Worm (Caenorhabditis elegans): ENCODE data around the gene F15H10.9.

The F15H10.9 gene

DNA sequence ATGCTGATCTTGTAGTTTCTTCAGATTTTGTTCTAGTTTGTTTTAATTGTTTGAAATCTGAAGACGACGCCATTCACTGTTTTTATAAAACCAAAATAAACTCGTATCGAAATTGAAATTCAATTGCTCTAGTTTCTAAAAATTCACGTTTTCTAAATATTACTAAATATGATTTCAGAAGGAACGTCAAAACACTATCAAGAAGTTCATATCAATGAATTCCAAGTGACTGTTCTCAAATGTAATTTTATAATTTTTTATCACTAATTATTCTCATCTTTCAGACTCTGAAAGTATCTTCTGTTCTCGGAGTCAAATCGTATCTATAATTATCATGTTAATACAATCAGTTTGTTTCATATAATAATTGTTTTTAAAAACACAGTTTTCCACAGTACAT lies 26.2 kb upstream of the F15H10.9 start, which contains the start of gene snf-10:
Gene snf-10 (minus strand): TSS at position 101 of the 400 bp plus-strand sequence.
- TF ChIP-seq sem-4 (tag; optimal IDR thresholded peaks at IDR 0.05) = no peak
- TF ChIP-seq ceh-82 (tag; optimal IDR thresholded peaks at IDR 0.05) = no peak
- TF ChIP-seq ztf-4 (tag; optimal IDR thresholded peaks at IDR 0.05) = no peak
- TF ChIP-seq nhr-6 (tag; optimal IDR thresholded peaks at IDR 0.05) = no peak
- TF ChIP-seq Y55F3AM.14 (GFP tag; optimal IDR thresholded peaks at IDR 0.05) = no peak
- no peak for TF ChIP-seq elt-1 (tag; optimal IDR thresholded peaks at IDR 0.05)
- TF ChIP-seq nhr-11 (tag; optimal IDR thresholded peaks at IDR 0.05) = no peak
- no peak for TF ChIP-seq ama-1 (optimal IDR thresholded peaks at IDR 0.05)
- TF ChIP-seq ceh-16 (tag; optimal IDR thresholded peaks at IDR 0.05) = no peak
- no peak for TF ChIP-seq R02D3.7 (tag; optimal IDR thresholded peaks at IDR 0.05)
- TF ChIP-seq nhr-12 (tag; optimal IDR thresholded peaks at IDR 0.05) = no peak
- no peak for TF ChIP-seq lin-39 (tag; optimal IDR thresholded peaks at IDR 0.05)
- TF ChIP-seq crh-2 (tag; optimal IDR thresholded peaks at IDR 0.05) = no peak
- TF ChIP-seq zag-1 (tag; optimal IDR thresholded peaks at IDR 0.05) = no peak
- TF ChIP-seq sma-9 (GFP tag; optimal IDR thresholded peaks at IDR 0.05) = no peak
- TF ChIP-seq sma-9 (tag; optimal IDR thresholded peaks at IDR 0.05) = no peak
- no peak for TF ChIP-seq C34F6.9 (tag; optimal IDR thresholded peaks at IDR 0.05)
- no peak for TF ChIP-seq unc-62 (GFP tag; optimal IDR thresholded peaks at IDR 0.05)
- TF ChIP-seq alr-1 (tag; optimal IDR thresholded peaks at IDR 0.05) = no peak
- no peak for TF ChIP-seq aly-2 (tag; optimal IDR thresholded peaks at IDR 0.05)
- no peak for TF ChIP-seq mdl-1 (tag; optimal IDR thresholded peaks at IDR 0.05)

DNA sequence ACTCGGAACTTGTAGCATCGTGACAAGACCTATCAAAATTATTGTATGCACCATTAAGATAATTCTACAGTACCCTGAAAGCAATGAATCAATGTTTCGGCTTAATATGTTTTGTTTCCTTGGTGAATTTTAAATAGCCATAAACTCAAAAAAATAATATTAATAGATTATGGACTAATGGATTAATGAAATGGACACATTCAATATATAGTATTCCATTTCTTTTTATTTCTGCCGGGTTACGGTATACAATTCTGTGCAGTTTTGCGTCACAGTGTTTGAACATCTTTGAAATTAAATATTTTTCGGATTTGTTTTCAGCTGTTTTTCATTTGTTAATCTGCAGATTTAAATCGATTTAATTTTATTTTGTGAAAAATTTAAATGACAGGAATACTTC lies 22.1 kb upstream of the F15H10.9 start, which contains the start of gene set-22:
Gene set-22 (plus strand): TSS at position 301 of the 400 bp plus-strand sequence.
- TF ChIP-seq skn-1 (tag; optimal IDR thresholded peaks at IDR 0.05) = no peak
- no peak for TF ChIP-seq fos-1 (tag; optimal IDR thresholded peaks at IDR 0.05)

DNA sequence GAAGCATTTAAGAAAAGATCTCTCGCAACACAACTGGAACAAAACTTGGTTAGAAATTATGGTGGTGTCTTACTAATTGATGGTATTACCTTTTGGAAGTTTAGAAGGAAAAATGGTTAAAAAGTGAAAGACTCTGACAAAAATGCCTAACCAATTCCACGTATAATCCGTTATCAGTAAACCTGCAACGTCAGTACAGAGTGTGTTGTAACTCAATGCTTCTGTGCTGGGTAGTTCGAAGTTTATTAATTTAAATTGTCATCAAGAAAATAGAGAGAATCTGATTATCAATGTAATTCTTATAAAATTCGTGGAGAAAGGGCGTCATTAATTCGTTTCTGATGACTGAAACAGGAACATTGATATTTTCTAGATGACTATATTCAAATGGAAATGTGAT lies 20.7 kb upstream of the F15H10.9 start:
- no peak for TF ChIP-seq sem-4 (tag; optimal IDR thresholded peaks at IDR 0.05)
- TF ChIP-seq egl-27 (tag; optimal IDR thresholded peaks at IDR 0.05) = no peak
- no peak for TF ChIP-seq nhr-11 (tag; optimal IDR thresholded peaks at IDR 0.05)
- peak; percentile 18 for TF ChIP-seq sma-9 (GFP tag; optimal IDR thresholded peaks at IDR 0.05)
- no peak for TF ChIP-seq sma-9 (tag; optimal IDR thresholded peaks at IDR 0.05)
- peak; percentile 70 for TF ChIP-seq fos-1 (tag; optimal IDR thresholded peaks at IDR 0.05)
- TF ChIP-seq nhr-21 (tag; optimal IDR thresholded peaks at IDR 0.05) = no peak
- peak; percentile 42 for TF ChIP-seq crh-2 (tag; optimal IDR thresholded peaks at IDR 0.05)

DNA sequence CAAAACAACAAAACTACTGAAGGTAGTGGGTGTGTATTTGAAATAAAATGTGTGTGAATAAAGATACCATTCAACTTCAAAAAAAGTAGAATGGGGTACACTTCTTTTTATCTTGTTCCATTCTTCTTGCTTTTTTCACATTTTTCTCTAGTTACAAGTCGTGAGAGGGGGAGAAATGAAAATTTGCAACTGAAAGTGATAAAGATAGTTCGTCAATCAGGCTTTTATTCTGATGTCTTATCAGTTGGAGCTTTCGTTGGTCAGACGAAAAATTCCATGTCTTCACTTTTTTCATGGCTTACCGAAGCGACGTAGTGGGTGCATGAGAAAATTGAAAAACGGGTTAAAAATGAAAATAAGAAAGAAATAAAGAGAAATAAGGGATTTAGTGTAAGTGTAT lies 19.2 kb upstream of the F15H10.9 start, which contains the start of gene Y32F6A.4:
Gene Y32F6A.4 (minus strand): TSS at position 347 of the 400 bp plus-strand sequence.
- TF ChIP-seq snpc-4 (tag; optimal IDR thresholded peaks at IDR 0.05) = no peak
- no peak for TF ChIP-seq ZK546.5 (tag; optimal IDR thresholded peaks at IDR 0.05)
- no peak for TF ChIP-seq nhr-25 (tag; optimal IDR thresholded peaks at IDR 0.05)
- no peak for TF ChIP-seq ztf-11 (tag; optimal IDR thresholded peaks at IDR 0.05)
- TF ChIP-seq peb-1 (tag; optimal IDR thresholded peaks at IDR 0.05) = no peak
- TF ChIP-seq nhr-10 (tag; optimal IDR thresholded peaks at IDR 0.05) = no peak
- TF ChIP-seq skn-1 (tag; optimal IDR thresholded peaks at IDR 0.05) = no peak
- no peak for TF ChIP-seq ceh-16 (tag; optimal IDR thresholded peaks at IDR 0.05)
- TF ChIP-seq ceh-82 (tag; optimal IDR thresholded peaks at IDR 0.05) = no peak
- no peak for TF ChIP-seq dmd-4 (tag; optimal IDR thresholded peaks at IDR 0.05)
- no peak for TF ChIP-seq nhr-12 (tag; optimal IDR thresholded peaks at IDR 0.05)
- peak; percentile 8 for TF ChIP-seq gmeb-1 (tag; optimal IDR thresholded peaks at IDR 0.05)
- no peak for TF ChIP-seq elt-1 (tag; optimal IDR thresholded peaks at IDR 0.05)
- no peak for TF ChIP-seq ztf-1 (GFP tag; conservative IDR thresholded peaks at IDR 0.05)
- TF ChIP-seq mab-5 (tag; optimal IDR thresholded peaks at IDR 0.05) = no peak
- TF ChIP-seq fos-1 (tag; optimal IDR thresholded peaks at IDR 0.05) = peak; percentile 51
- TF ChIP-seq nhr-77 (tag; optimal IDR thresholded peaks at IDR 0.05) = no peak
- peak; percentile 2 for TF ChIP-seq crh-2 (tag; optimal IDR thresholded peaks at IDR 0.05)
- no peak for TF ChIP-seq sma-9 (GFP tag; optimal IDR thresholded peaks at IDR 0.05)
- no peak for TF ChIP-seq sma-9 (tag; optimal IDR thresholded peaks at IDR 0.05)
- no peak for TF ChIP-seq elt-3 (tag; optimal IDR thresholded peaks at IDR 0.05)
- no peak for TF ChIP-seq lin-39 (tag; optimal IDR thresholded peaks at IDR 0.05)
- TF ChIP-seq lsy-2 (tag; optimal IDR thresholded peaks at IDR 0.05) = no peak
- no peak for TF ChIP-seq nhr-23 (tag; optimal IDR thresholded peaks at IDR 0.05)
- TF ChIP-seq unc-55 (GFP tag; optimal IDR thresholded peaks at IDR 0.05) = no peak

Measured in whole organism, L2 larva.